Fruit fly (Drosophila melanogaster): ENCODE measurements around the gene vig2.

The vig2 gene

dm6 chr3R:25097486-25097885 lies 25.7 kb upstream of the vig2 start, which contains the start of the genes CG33095 and CG33096 (continued):
- TF ChIP-seq Nf-YB (GFP tag; optimal IDR thresholded peaks at IDR 0.05) (no peak), gce (GFP tag; IDR thresholded peaks at IDR 0.05) (no peak), Sry-δ (GFP tag; optimal IDR thresholded peaks at IDR 0.05) (peak; percentile 38), pfk (GFP tag; optimal IDR thresholded peaks at IDR 0.05) (peak; percentile 69), Lhr (GFP tag; optimal IDR thresholded peaks at IDR 0.05) (peak; percentile 52), gfzf (GFP tag; optimal IDR thresholded peaks at IDR 0.05) (peak; percentile 96), NC2β (GFP tag; optimal IDR thresholded peaks at IDR 0.05) (peak; percentile 0), CG13287 (GFP tag; IDR thresholded peaks at IDR 0.05; ENCODE audit: partially characterized antibody) (peak; percentile 28; the same call in 1 of the 2 replicates), en (GFP tag; optimal IDR thresholded peaks at IDR 0.05) (no peak), CG4617 (GFP tag; optimal IDR thresholded peaks at IDR 0.05; ENCODE audit: borderline replicate concordance) (peak; percentile 84), YL-1 (GFP tag; optimal IDR thresholded peaks at IDR 0.05) (peak; percentile 51)

dm6 chr3R:25102253-25102652 lies 20.9 kb upstream of the vig2 start, which contains the start of gene CG45095:
Gene CG45095 (plus strand): TSS chr3R:25102553.
- TF ChIP-seq cato (GFP tag; optimal IDR thresholded peaks at IDR 0.05; ENCODE audit: borderline replicate concordance), result no peak
- no peak for TF ChIP-seq MTF-1 (GFP tag; optimal IDR thresholded peaks at IDR 0.05; ENCODE audit: borderline replicate concordance)
- no peak for TF ChIP-seq CG15601 (tag; optimal IDR thresholded peaks at IDR 0.05)
- no peak for TF ChIP-seq HLH4C (GFP tag; IDR thresholded peaks at IDR 0.05; ENCODE audit: partially characterized antibody)
- no peak for TF ChIP-seq Ravus (GFP tag; IDR thresholded peaks at IDR 0.05)
- no peak for TF ChIP-seq CG18011 (GFP tag; optimal IDR thresholded peaks at IDR 0.05)
- TF ChIP-seq CG3847 (GFP tag; IDR thresholded peaks at IDR 0.05), result no peak
- TF ChIP-seq Antp (GFP tag; optimal IDR thresholded peaks at IDR 0.05), result no peak
- no peak for TF ChIP-seq croc (GFP tag; conservative IDR thresholded peaks at IDR 0.05)
- no peak for TF ChIP-seq lilli (GFP tag; optimal IDR thresholded peaks at IDR 0.05)
- no peak for TF ChIP-seq dimm (GFP tag; IDR thresholded peaks at IDR 0.05)
- TF ChIP-seq Hand (GFP tag; optimal IDR thresholded peaks at IDR 0.05), result no peak
- TF ChIP-seq ken (GFP tag; IDR thresholded peaks at IDR 0.05), result no peak
- TF ChIP-seq CG31365 (tag; optimal IDR thresholded peaks at IDR 0.05), result no peak
- TF ChIP-seq ranshi (GFP tag; IDR thresholded peaks at IDR 0.05), result no peak
- no peak for TF ChIP-seq CG6765 (GFP tag; optimal IDR thresholded peaks at IDR 0.05)
- no peak for TF ChIP-seq Rfx (GFP tag; IDR thresholded peaks at IDR 0.05)
- TF ChIP-seq stc (GFP tag; IDR thresholded peaks at IDR 0.05), result no peak
- no peak for TF ChIP-seq h (optimal IDR thresholded peaks at IDR 0.05)
- no peak for TF ChIP-seq CG2678 (tag; optimal IDR thresholded peaks at IDR 0.05)

dm6 chr3R:25108932-25109331 lies 14.2 kb upstream of the vig2 start, which contains the start of gene CG34027:
Gene CG34027 (minus strand): TSS chr3R:25109032.
- TF ChIP-seq HHEX (GFP tag; optimal IDR thresholded peaks at IDR 0.05), result no peak
- TF ChIP-seq pb (GFP tag; optimal IDR thresholded peaks at IDR 0.05), result no peak
- no peak for TF ChIP-seq br (optimal IDR thresholded peaks at IDR 0.05)
- no peak for TF ChIP-seq CG9215 (GFP tag; IDR thresholded peaks at IDR 0.05)
- TF ChIP-seq CG10321 (GFP tag; IDR thresholded peaks at IDR 0.05), result no peak
- TF ChIP-seq CG8924 (tag; optimal IDR thresholded peaks at IDR 0.05), result no peak
- TF ChIP-seq YL-1 (GFP tag; optimal IDR thresholded peaks at IDR 0.05), result no peak
- TF ChIP-seq CG8089 (GFP tag; optimal IDR thresholded peaks at IDR 0.05), result no peak
- TF ChIP-seq CG13424 (tag; optimal IDR thresholded peaks at IDR 0.05), result no peak
- no peak for TF ChIP-seq zfh1 (GFP tag; IDR thresholded peaks at IDR 0.05)
- no peak for TF ChIP-seq D19B (GFP tag; optimal IDR thresholded peaks at IDR 0.05)
- TF ChIP-seq hbn (GFP tag; IDR thresholded peaks at IDR 0.05; ENCODE audit: partially characterized antibody), result no peak
- no peak for TF ChIP-seq da (GFP tag; optimal IDR thresholded peaks at IDR 0.05)
- TF ChIP-seq CG8765 (GFP tag; IDR thresholded peaks at IDR 0.05), result no peak
